Fruit fly (Drosophila melanogaster) whole organism, embryonic: ENCODE results near the gene CG42514.

ENCODE experiments used
- Ada2b ChIP-seq: fragments of 200-800 bp; sonication (Bioruptor generic); IDR thresholded peaks from 2 replicates; pipeline ENCODE4 v1.3.6; 2022; ENCODE audit warnings: missing biosample characterization, missing genetic modification characterization
- Atf-2 ChIP-seq: fragments of 200-800 bp; sonication (Bioruptor generic); optimal IDR thresholded peaks from 2 replicates; lab custom pipeline; 2016; ENCODE audit warnings: missing biosample characterization, missing genetic modification characterization
- CG10209 ChIP-seq: fragments of 200-800 bp; sonication (Bioruptor generic); optimal IDR thresholded peaks from 3 replicates; lab custom pipeline; 2017; ENCODE audit warnings: missing biosample characterization, mild to moderate bottlenecking, missing genetic modification characterization, missing genetic modification reagents
- CG1024 ChIP-seq: fragments of 200-800 bp; sonication (Bioruptor generic); IDR thresholded peaks from 2 replicates; pipeline ENCODE4 v1.3.6; 2022; ENCODE audit warnings: missing biosample characterization, missing genetic modification characterization
- CG10654 ChIP-seq: fragments of 200-800 bp; sonication (Bioruptor generic); optimal IDR thresholded peaks from 2 replicates; lab custom pipeline; 2016; ENCODE audit warnings: missing biosample characterization, missing genetic modification characterization
- CG10959 ChIP-seq: fragments of 200-800 bp; sonication (Bioruptor generic); IDR thresholded peaks from 2 replicates; pipeline ENCODE4 v1.3.6; 2022; ENCODE audit warnings: missing biosample characterization, missing genetic modification characterization
- CG12071 ChIP-seq: fragments of 200-800 bp; sonication (Bioruptor generic); optimal IDR thresholded peaks from 3 replicates; lab custom pipeline; 2018; ENCODE audit warnings: missing biosample characterization, mild to moderate bottlenecking, missing genetic modification characterization
- CG15073 ChIP-seq: fragments of 200-800 bp; sonication (Bioruptor generic); optimal IDR thresholded peaks from 2 replicates; lab custom pipeline; 2016; ENCODE audit warnings: missing biosample characterization, missing genetic modification characterization
- CG15696 ChIP-seq: fragments of 200-800 bp; sonication (Bioruptor generic); optimal IDR thresholded peaks from 2 replicates; lab custom pipeline; 2019; ENCODE audit warnings: missing biosample characterization, mild to moderate bottlenecking, missing genetic modification characterization, moderate library complexity
- CG1602 ChIP-seq: fragments of 200-800 bp; sonication (Bioruptor generic); optimal IDR thresholded peaks from 3 replicates; lab custom pipeline; 2016; ENCODE audit warnings: missing biosample characterization, missing genetic modification characterization
- CG17385 ChIP-seq: fragments of 200-800 bp; sonication (Bioruptor generic); optimal IDR thresholded peaks from 3 replicates; lab custom pipeline; 2018; ENCODE audit warnings: missing biosample characterization, mild to moderate bottlenecking, missing genetic modification characterization
- CG1832 ChIP-seq: fragments of 200-800 bp; sonication (Bioruptor generic); optimal IDR thresholded peaks from 2 replicates; lab custom pipeline; 2017; ENCODE audit warnings: missing biosample characterization, mild to moderate bottlenecking, missing genetic modification characterization, inconsistent platforms
- CG18599 ChIP-seq: fragments of 200-800 bp; sonication (Bioruptor generic); optimal IDR thresholded peaks from 3 replicates; lab custom pipeline; 2017; ENCODE audit warnings: missing biosample characterization, missing genetic modification characterization, mild to moderate bottlenecking, moderate library complexity, missing genetic modification reagents
- CG2199 ChIP-seq: fragments of 200-800 bp; sonication (Bioruptor generic); IDR thresholded peaks from 3 replicates; pipeline ENCODE4 v1.3.6; 2022; ENCODE audit warnings: missing biosample characterization, missing genetic modification characterization
- CG3281 ChIP-seq: fragments of 200-800 bp; sonication (Bioruptor generic); optimal IDR thresholded peaks from 3 replicates; lab custom pipeline; 2017; ENCODE audit warnings: missing biosample characterization, mild to moderate bottlenecking, missing genetic modification characterization
- CG6175 ChIP-seq: fragments of 200-800 bp; sonication (Bioruptor generic); IDR thresholded peaks from 3 replicates; pipeline ENCODE4 v1.3.6; 2022; ENCODE audit warnings: missing biosample characterization, missing genetic modification characterization
- CG7357 ChIP-seq: fragments of 200-800 bp; sonication (Bioruptor generic); IDR thresholded peaks from 3 replicates; pipeline ENCODE4 v1.3.6; 2022; ENCODE audit warnings: missing biosample characterization, missing genetic modification characterization
- CG7372 ChIP-seq: fragments of 200-800 bp; sonication (Bioruptor generic); IDR thresholded peaks from 2 replicates; pipeline ENCODE4 v1.3.6; 2022; ENCODE audit warnings: missing biosample characterization, missing genetic modification characterization
- CG7556 ChIP-seq: fragments of 200-800 bp; sonication (Bioruptor generic); optimal IDR thresholded peaks from 2 replicates; lab custom pipeline; 2017; ENCODE audit warnings: missing biosample characterization, mild to moderate bottlenecking, missing genetic modification characterization
- CTCF ChIP-seq: fragments of 200-800 bp; sonication (Bioruptor generic); optimal IDR thresholded peaks from 2 replicates; lab custom pipeline; 2017; ENCODE audit warnings: missing biosample characterization, mild to moderate bottlenecking, missing genetic modification characterization, moderate library complexity
- Dek ChIP-seq: fragments of 200-800 bp; sonication (Bioruptor generic); optimal IDR thresholded peaks from 3 replicates; lab custom pipeline; 2019; ENCODE audit warnings: missing biosample characterization, mild to moderate bottlenecking, missing genetic modification characterization, moderate library complexity
- Dip3 ChIP-seq: fragments of 200-800 bp; sonication (Bioruptor generic); optimal IDR thresholded peaks from 3 replicates; lab custom pipeline; 2016; ENCODE audit warnings: missing biosample characterization, missing genetic modification characterization
- Dll ChIP-seq: fragments of 200-800 bp; sonication (Bioruptor generic); IDR thresholded peaks from 4 replicates; pipeline ENCODE4 v1.3.6; 2022; ENCODE audit warnings: missing biosample characterization, missing genetic modification characterization; ENCODE audit not compliant: partially characterized antibody
- Drgx ChIP-seq: fragments of 200-800 bp; sonication (Bioruptor generic); IDR thresholded peaks from 2 replicates; pipeline ENCODE4 v1.3.6; 2022; ENCODE audit warnings: missing biosample characterization, missing genetic modification characterization
- Gsc ChIP-seq: fragments of 200-800 bp; sonication (Bioruptor generic); IDR thresholded peaks from 2 replicates; pipeline ENCODE4 v1.3.6; 2022; ENCODE audit warnings: missing biosample characterization, missing genetic modification characterization
- Hey ChIP-seq: fragments of 200-800 bp; sonication (Bioruptor generic); optimal IDR thresholded peaks from 3 replicates; lab custom pipeline; 2018; ENCODE audit warnings: missing biosample characterization, mild to moderate bottlenecking, missing genetic modification characterization
- Hsf ChIP-seq: fragments of 200-800 bp; sonication (Bioruptor generic); optimal IDR thresholded peaks from 3 replicates; lab custom pipeline; 2016; ENCODE audit warnings: missing biosample characterization, missing genetic modification characterization
- Med ChIP-seq: fragments of 200-800 bp; sonication (Bioruptor generic); peaks from one replicate; lab custom pipeline; 2016; ENCODE audit warnings: missing biosample characterization, missing genetic modification characterization, mild to moderate bottlenecking, inconsistent platforms, moderate library complexity
- Myb ChIP-seq: fragments of 200-800 bp; sonication (Bioruptor generic); optimal IDR thresholded peaks from 2 replicates; lab custom pipeline; 2016; ENCODE audit warnings: missing biosample characterization, missing genetic modification characterization
- NfI ChIP-seq: fragments of 200-800 bp; sonication (Bioruptor generic); optimal IDR thresholded peaks from 3 replicates; lab custom pipeline; 2018; ENCODE audit warnings: missing biosample characterization, mild to moderate bottlenecking, missing genetic modification characterization, moderate library complexity
- Oli ChIP-seq: fragments of 200-800 bp; sonication (Bioruptor generic); optimal IDR thresholded peaks from 2 replicates; lab custom pipeline; 2018; ENCODE audit warnings: missing biosample characterization, mild to moderate bottlenecking, missing genetic modification characterization, moderate library complexity
- Sry-β ChIP-seq: fragments of 200-800 bp; sonication (Bioruptor generic); optimal IDR thresholded peaks from 2 replicates; lab custom pipeline; 2018; ENCODE audit warnings: missing biosample characterization, mild to moderate bottlenecking, missing genetic modification characterization, moderate library complexity
- Tbp ChIP-seq: fragments of >200 bp; optimal IDR thresholded peaks from 2 replicates; lab custom pipeline; 2018; ENCODE audit warnings: missing biosample characterization, missing genetic modification characterization
- crol ChIP-seq: fragments of 200-800 bp; sonication (Bioruptor generic); IDR thresholded peaks from 2 replicates; pipeline ENCODE4 v1.3.6; 2022; ENCODE audit warnings: missing biosample characterization, missing genetic modification characterization
- dmrt99B ChIP-seq: fragments of 200-800 bp; sonication (Bioruptor generic); optimal IDR thresholded peaks from 2 replicates; lab custom pipeline; 2018; ENCODE audit warnings: missing biosample characterization, mild to moderate bottlenecking, missing genetic modification characterization, moderate library complexity
- emc ChIP-seq: fragments of 200-800 bp; sonication (Bioruptor generic); optimal IDR thresholded peaks from 2 replicates; lab custom pipeline; 2016; ENCODE audit warnings: missing biosample characterization, missing genetic modification characterization
- ems ChIP-seq: fragments of 200-800 bp; sonication (Bioruptor generic); optimal IDR thresholded peaks from 3 replicates; lab custom pipeline; 2016; ENCODE audit warnings: missing biosample characterization, missing genetic modification characterization
- fd64A ChIP-seq: fragments of 200-800 bp; sonication (Bioruptor generic); optimal IDR thresholded peaks from 3 replicates; lab custom pipeline; 2018; ENCODE audit warnings: missing biosample characterization, mild to moderate bottlenecking, missing genetic modification characterization
- fru ChIP-seq: fragments of >200 bp; optimal IDR thresholded peaks from 2 replicates; lab custom pipeline; 2017
- gsb ChIP-seq: fragments of 200-800 bp; sonication (Bioruptor generic); IDR thresholded peaks from 2 replicates; pipeline ENCODE4 v1.3.6; 2022; ENCODE audit warnings: missing biosample characterization, missing genetic modification characterization
- jing ChIP-seq: fragments of 200-800 bp; sonication (Bioruptor generic); optimal IDR thresholded peaks from 2 replicates; lab custom pipeline; 2018; ENCODE audit warnings: missing biosample characterization, mild to moderate bottlenecking, missing genetic modification characterization
- luna ChIP-seq: fragments of 200-800 bp; sonication (Bioruptor generic); optimal IDR thresholded peaks from 2 replicates; lab custom pipeline; 2016; ENCODE audit warnings: missing biosample characterization, missing genetic modification characterization
- nmo ChIP-seq: fragments of 200-800 bp; sonication (Bioruptor generic); optimal IDR thresholded peaks from 2 replicates; lab custom pipeline; 2018; ENCODE audit warnings: missing biosample characterization, mild to moderate bottlenecking, missing genetic modification characterization, moderate library complexity
- pfk ChIP-seq: fragments of 200-800 bp; sonication (Bioruptor generic); optimal IDR thresholded peaks from 2 replicates; lab custom pipeline; 2018; ENCODE audit warnings: missing biosample characterization, mild to moderate bottlenecking, missing genetic modification characterization, moderate library complexity
- pum ChIP-seq: fragments of 200-800 bp; sonication (Bioruptor generic); optimal IDR thresholded peaks from 2 replicates; lab custom pipeline; 2016; ENCODE audit warnings: missing biosample characterization, missing genetic modification characterization
- sisA ChIP-seq: fragments of 200-800 bp; sonication (Bioruptor generic); IDR thresholded peaks from 2 replicates; pipeline ENCODE4 v1.3.6; 2022; ENCODE audit warnings: missing biosample characterization, missing genetic modification characterization
- so ChIP-seq: fragments of 200-800 bp; sonication (Bioruptor generic); IDR thresholded peaks from 3 replicates; pipeline ENCODE4 v1.3.6; 2022; ENCODE audit warnings: missing biosample characterization, missing genetic modification characterization
- sqz ChIP-seq: fragments of 200-800 bp; sonication (Bioruptor generic); optimal IDR thresholded peaks from 3 replicates; lab custom pipeline; 2018; ENCODE audit warnings: missing biosample characterization, mild to moderate bottlenecking, missing genetic modification characterization
- toy ChIP-seq: fragments of 200-800 bp; sonication (Bioruptor generic); IDR thresholded peaks from 2 replicates; pipeline ENCODE4 v1.3.6; 2022; ENCODE audit warnings: missing biosample characterization, missing genetic modification characterization
- unc-4 ChIP-seq: fragments of 200-800 bp; sonication (Bioruptor generic); IDR thresholded peaks from 2 replicates; pipeline ENCODE4 v1.3.6; 2022; ENCODE audit warnings: missing biosample characterization, missing genetic modification characterization; ENCODE audit not compliant: partially characterized antibody
- z ChIP-seq: fragments of 200-800 bp; sonication (Bioruptor generic); IDR thresholded peaks from 3 replicates; pipeline ENCODE4 v1.3.6; 2022; ENCODE audit warnings: missing biosample characterization, missing genetic modification characterization
- zf30C ChIP-seq: fragments of 200-800 bp; sonication (Bioruptor generic); optimal IDR thresholded peaks from 3 replicates; lab custom pipeline; 2018; ENCODE audit warnings: missing biosample characterization, mild to moderate bottlenecking, missing genetic modification characterization

CG42514 gene

DNA sequence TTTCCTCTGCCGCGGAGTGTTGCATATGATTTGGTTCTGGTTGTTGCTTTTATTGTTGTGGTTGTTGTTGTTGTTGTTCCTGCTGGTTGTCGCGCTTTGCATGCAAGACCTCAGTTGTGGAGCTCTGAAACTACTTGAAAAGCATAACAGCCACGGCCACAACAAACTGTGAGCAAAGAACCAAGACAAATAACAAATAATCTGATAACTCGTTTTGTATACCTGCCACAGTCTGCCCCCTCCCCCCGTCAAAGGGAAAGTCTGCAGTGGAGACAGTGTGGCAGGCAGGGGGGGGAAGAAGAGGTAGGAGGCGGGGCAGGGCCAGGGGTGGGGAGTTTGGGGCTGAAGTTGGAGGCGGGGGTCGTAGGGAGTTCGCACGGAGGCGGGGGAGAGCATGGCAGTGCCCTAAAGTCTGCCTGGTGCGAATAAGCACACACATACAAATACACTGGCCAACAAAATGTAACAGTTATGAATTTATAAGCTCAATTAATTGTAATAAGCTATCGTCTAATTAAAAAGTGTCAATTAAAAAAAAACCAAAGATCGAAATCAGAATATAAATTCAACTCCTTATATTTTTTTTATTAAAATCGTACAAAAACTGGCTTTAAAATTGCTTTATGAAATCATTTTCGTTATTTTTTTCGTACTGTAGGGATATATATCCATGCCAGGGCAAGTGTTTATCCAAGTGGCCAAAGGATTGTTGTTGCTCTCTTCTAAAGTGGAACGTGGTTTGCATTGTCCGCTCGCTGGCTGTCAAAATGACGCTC lies 7.4 kb downstream of the CG42514 start (continued):
- TF ChIP-seq CG18599 (GFP tag; lab: Kevin White, UChicago) (no peak), Oli (tag; lab: Kevin White, UChicago) (peak; percentile 9), Dip3 (GFP tag; lab: Kevin White, UChicago) (no peak), zf30C (peak; percentile 22), CG12071 (no peak), Gsc (no peak), Myb (GFP tag; lab: Kevin White, UChicago) (no peak), z (0 out of 3 replicates have a peak, but pooled peaks have one; percentile 43), ems (no peak), CG17385 (GFP tag; lab: Kevin White, UChicago) (no peak), nmo (GFP tag; lab: Kevin White, UChicago) (peak; percentile 55), luna (GFP tag; lab: Kevin White, UChicago) (no peak), Atf-2 (GFP tag; lab: Kevin White, UChicago) (no peak), CG10654 (no peak), CG10959 (GFP tag; lab: Robert Waterston, UW) (no peak), Drgx (GFP tag; lab: Robert Waterston, UW) (peak; percentile 46; the same call in 1 of the 2 replicates), Hsf (GFP tag; lab: Kevin White, UChicago) (no peak), CG2199 (no peak), sqz (GFP tag; lab: Kevin White, UChicago) (no peak), Med (GFP tag; lab: Kevin White, UChicago) (peak; percentile 62), fru (lab: Kevin White, UChicago) (no peak), fd64A (GFP tag; lab: Kevin White, UChicago) (no peak), toy (GFP tag; lab: Robert Waterston, UW) (no peak), CG3281 (no peak), CG1832 (GFP tag; lab: Kevin White, UChicago) (no peak), CG15073 (GFP tag; lab: Kevin White, UChicago) (no peak), Sry-β (GFP tag; lab: Kevin White, UChicago) (no peak), CG1602 (GFP tag; lab: Kevin White, UChicago) (no peak), sisA (GFP tag; lab: Robert Waterston, UW) (no peak), CG6175 (GFP tag; lab: Robert Waterston, UW) (peak; percentile 61; the same call in 1 of the 3 replicates), pum (GFP tag; lab: Kevin White, UChicago) (no peak), gsb (no peak), Dll (GFP tag; lab: Robert Waterston, UW) (no peak), Ada2b (GFP tag; lab: Robert Waterston, UW) (no peak), NfI (GFP tag; lab: Kevin White, UChicago) (peak; percentile 3), CTCF (GFP tag; lab: Kevin White, UChicago) (no peak), dmrt99B (peak; percentile 40), CG15696 (no peak), CG7357 (GFP tag; lab: Robert Waterston, UW) (no peak), crol (GFP tag; lab: Robert Waterston, UW) (peak; percentile 99), so (GFP tag; lab: Robert Waterston, UW) (no peak), unc-4 (no peak), CG1024 (no peak), CG7556 (GFP tag; lab: Kevin White, UChicago) (peak; percentile 40), CG7372 (GFP tag; lab: Robert Waterston, UW) (no peak), jing (GFP tag; lab: Kevin White, UChicago) (no peak), Dek (tag; lab: Kevin White, UChicago) (no peak), emc (GFP tag; lab: Kevin White, UChicago) (no peak), Tbp (GFP tag; lab: Kevin White, UChicago) (no peak), CG10209 (GFP tag; lab: Kevin White, UChicago) (peak; percentile 20), pfk (no peak), Hey (tag; lab: Kevin White, UChicago) (no peak)
